Fruit fly (Drosophila melanogaster) whole organism, embryonic: Measurements from ENCODE around the gene CG15446.

ENCODE experiments used
- Ada2b ChIP-seq: fragments of 200-800 bp; sonication (Bioruptor generic); IDR thresholded peaks from 2 replicates; pipeline ENCODE4 v1.3.6; 2022; ENCODE audit warnings: missing biosample characterization, missing genetic modification characterization
- Antp ChIP-seq: fragments of 200-800 bp; sonication (Bioruptor generic); optimal IDR thresholded peaks from 3 replicates; lab custom pipeline; 2016; ENCODE audit warnings: missing biosample characterization, missing genetic modification characterization
- Atf3 ChIP-seq: fragments of 200-800 bp; sonication (Bioruptor generic); optimal IDR thresholded peaks from 3 replicates; lab custom pipeline; 2016; ENCODE audit warnings: missing biosample characterization, missing genetic modification characterization
- Blimp-1 ChIP-seq: fragments of 200-800 bp; sonication (Bioruptor generic); optimal IDR thresholded peaks from 3 replicates; lab custom pipeline; 2018; ENCODE audit warnings: missing biosample characterization, missing genetic modification characterization, mild to moderate bottlenecking, moderate library complexity, missing genetic modification reagents
- CG11085 ChIP-seq: fragments of 200-800 bp; sonication (Bioruptor generic); IDR thresholded peaks from 2 replicates; pipeline ENCODE4 v1.3.6; 2022; ENCODE audit warnings: missing biosample characterization, missing genetic modification characterization
- CG12942 ChIP-seq: fragments of 200-800 bp; sonication (Bioruptor generic); optimal IDR thresholded peaks from 3 replicates; lab custom pipeline; 2016; ENCODE audit warnings: missing biosample characterization, missing genetic modification characterization
- CG14441 ChIP-seq: fragments of 200-800 bp; sonication (Bioruptor generic); IDR thresholded peaks from 2 replicates; pipeline ENCODE4 v1.3.6; 2022; ENCODE audit warnings: missing biosample characterization, missing genetic modification characterization
- CG2120 ChIP-seq: fragments of 200-800 bp; sonication (Bioruptor generic); optimal IDR thresholded peaks from 3 replicates; lab custom pipeline; 2016; ENCODE audit warnings: missing biosample characterization, missing genetic modification characterization
- CG30431 ChIP-seq: fragments of 200-800 bp; sonication (Bioruptor generic); optimal IDR thresholded peaks from 2 replicates; lab custom pipeline; 2017; ENCODE audit warnings: missing biosample characterization, missing genetic modification characterization
- CG34224 ChIP-seq: fragments of 200-800 bp; sonication (Bioruptor generic); IDR thresholded peaks from 3 replicates; pipeline ENCODE4 v1.3.6; 2022; ENCODE audit warnings: missing biosample characterization, missing genetic modification characterization; ENCODE audit not compliant: partially characterized antibody
- CG4854 ChIP-seq: fragments of 200-800 bp; sonication (Bioruptor generic); optimal IDR thresholded peaks from 2 replicates; lab custom pipeline; 2016; ENCODE audit warnings: missing biosample characterization, missing genetic modification characterization, inconsistent platforms
- CG6272 ChIP-seq: fragments of 200-800 bp; sonication (Bioruptor generic); IDR thresholded peaks from 2 replicates; pipeline ENCODE4 v1.3.6; 2022; ENCODE audit warnings: missing biosample characterization, missing genetic modification characterization
- CG6689 ChIP-seq: fragments of 200-800 bp; sonication (Bioruptor generic); IDR thresholded peaks from 2 replicates; pipeline ENCODE4 v1.3.6; 2022; ENCODE audit warnings: missing biosample characterization, missing genetic modification characterization
- CG6854 ChIP-seq: fragments of 200-800 bp; sonication (Bioruptor generic); optimal IDR thresholded peaks from 3 replicates; lab custom pipeline; 2017; ENCODE audit warnings: missing biosample characterization, mild to moderate bottlenecking, missing genetic modification characterization
- CG7556 ChIP-seq: fragments of 200-800 bp; sonication (Bioruptor generic); optimal IDR thresholded peaks from 2 replicates; lab custom pipeline; 2017; ENCODE audit warnings: missing biosample characterization, mild to moderate bottlenecking, missing genetic modification characterization
- CG7839 ChIP-seq: fragments of 200-800 bp; sonication (Bioruptor generic); optimal IDR thresholded peaks from 3 replicates; lab custom pipeline; 2018; ENCODE audit warnings: missing biosample characterization, mild to moderate bottlenecking, missing genetic modification characterization, moderate library complexity
- CG8765 ChIP-seq: fragments of 200-800 bp; sonication (Bioruptor generic); IDR thresholded peaks from 2 replicates; pipeline ENCODE4 v1.3.6; 2022; ENCODE audit warnings: missing biosample characterization, missing genetic modification characterization
- D19A ChIP-seq: fragments of 200-800 bp; optimal IDR thresholded peaks from 3 replicates; lab custom pipeline; 2019; ENCODE audit warnings: missing biosample characterization, mild to moderate bottlenecking, missing genetic modification characterization, moderate library complexity
- Dad ChIP-seq: fragments of 200-800 bp; sonication (Bioruptor generic); optimal IDR thresholded peaks from 3 replicates; lab custom pipeline; 2016; ENCODE audit warnings: missing biosample characterization, missing genetic modification characterization
- Doc2 ChIP-seq: fragments of 200-800 bp; sonication (Bioruptor generic); IDR thresholded peaks from 2 replicates; pipeline ENCODE4 v1.3.6; 2022; ENCODE audit warnings: missing biosample characterization, missing genetic modification characterization
- Eip74EF ChIP-seq, 2 experiments: fragments of 200-800 bp in 1 of 2; fragments of >200 bp in 1 of 2; sonication (Bioruptor generic) in 1 of 2; optimal IDR thresholded peaks; 2 replicates each; lab custom pipeline; 2017 to 2019; ENCODE audit warnings: missing biosample characterization in 2 of 2, missing genetic modification characterization in 2 of 2, mild to moderate bottlenecking in 1 of 2, moderate library complexity in 1 of 2
- H15 ChIP-seq: fragments of 200-800 bp; sonication (Bioruptor generic); IDR thresholded peaks from 3 replicates; pipeline ENCODE4 v1.3.6; 2022; ENCODE audit warnings: missing biosample characterization, missing genetic modification characterization
- Hr78 ChIP-seq, 2 experiments: fragments of 200-800 bp in 1 of 2; fragments of >200 bp in 1 of 2; sonication (Bioruptor generic) in 1 of 2; optimal IDR thresholded peaks; 2 replicates each; lab custom pipeline; 2017 to 2019; ENCODE audit warnings: missing biosample characterization in 2 of 2, missing genetic modification characterization in 2 of 2, mild to moderate bottlenecking in 1 of 2, moderate library complexity in 1 of 2
- PHDP ChIP-seq: fragments of 200-800 bp; sonication (Bioruptor generic); optimal IDR thresholded peaks from 3 replicates; lab custom pipeline; 2018; ENCODE audit warnings: missing biosample characterization, mild to moderate bottlenecking, missing genetic modification characterization, moderate library complexity
- Pdp1 ChIP-seq, 2 experiments: fragments of 200-800 bp; sonication (Bioruptor generic); optimal IDR thresholded peaks; 3 replicates each; lab custom pipeline; 2016; ENCODE audit warnings: missing biosample characterization in 2 of 2, missing genetic modification characterization in 2 of 2, mild to moderate bottlenecking in 1 of 2, moderate library complexity in 1 of 2
- Rfx ChIP-seq: fragments of 200-800 bp; sonication (Bioruptor generic); IDR thresholded peaks from 2 replicates; pipeline ENCODE4 v1.3.6; 2022; ENCODE audit warnings: missing biosample characterization, missing genetic modification characterization
- Sry-δ ChIP-seq: fragments of 200-800 bp; sonication (Bioruptor generic); optimal IDR thresholded peaks from 2 replicates; lab custom pipeline; 2016; ENCODE audit warnings: missing biosample characterization, missing genetic modification characterization
- bbx ChIP-seq: fragments of 200-800 bp; sonication (Bioruptor generic); IDR thresholded peaks from 2 replicates; pipeline ENCODE4 v1.3.6; 2022; ENCODE audit warnings: missing biosample characterization, missing genetic modification characterization; ENCODE audit not compliant: partially characterized antibody
- bsh ChIP-seq, 2 experiments: fragments of 200-800 bp; sonication (Bioruptor generic); optimal IDR thresholded peaks; 2 replicates each; lab custom pipeline; 2017 to 2018; ENCODE audit warnings: mild to moderate bottlenecking in 2 of 2, missing biosample characterization in 2 of 2, missing genetic modification characterization in 2 of 2, moderate library complexity in 1 of 2
- corto ChIP-seq: fragments of 200-800 bp; sonication (Bioruptor generic); optimal IDR thresholded peaks from 2 replicates; lab custom pipeline; 2016; ENCODE audit warnings: missing biosample characterization, mild to moderate bottlenecking, missing genetic modification characterization, moderate library complexity
- da ChIP-seq: fragments of 200-800 bp; sonication (Bioruptor generic); optimal IDR thresholded peaks from 2 replicates; lab custom pipeline; 2016; ENCODE audit warnings: missing biosample characterization, missing genetic modification characterization
- dysf ChIP-seq: fragments of 200-800 bp; sonication (Bioruptor generic); IDR thresholded peaks from 3 replicates; pipeline ENCODE4 v1.3.6; 2022; ENCODE audit warnings: missing biosample characterization, missing genetic modification characterization
- gsb ChIP-seq: fragments of 200-800 bp; sonication (Bioruptor generic); IDR thresholded peaks from 2 replicates; pipeline ENCODE4 v1.3.6; 2022; ENCODE audit warnings: missing biosample characterization, missing genetic modification characterization
- ind ChIP-seq: fragments of 200-800 bp; sonication (Bioruptor generic); optimal IDR thresholded peaks from 3 replicates; lab custom pipeline; 2016; ENCODE audit warnings: missing biosample characterization, missing genetic modification characterization
- jigr1 ChIP-seq: fragments of 200-800 bp; sonication (Bioruptor generic); IDR thresholded peaks from 3 replicates; pipeline ENCODE4 v1.3.6; 2022; ENCODE audit warnings: missing biosample characterization, missing genetic modification characterization
- jumu ChIP-seq: fragments of 200-800 bp; sonication (Bioruptor generic); optimal IDR thresholded peaks from 3 replicates; lab custom pipeline; 2016; ENCODE audit warnings: missing biosample characterization, missing genetic modification characterization
- lmd ChIP-seq: fragments of 200-800 bp; sonication (Bioruptor generic); IDR thresholded peaks from 2 replicates; pipeline ENCODE4 v1.3.6; 2022; ENCODE audit warnings: missing biosample characterization, missing genetic modification characterization
- lola ChIP-seq, 3 experiments: fragments of >200 bp in 2 of 3; fragments of 200-800 bp in 1 of 3; sonication (Bioruptor generic) in 1 of 3; optimal IDR thresholded peaks; 2 replicates each; lab custom pipeline; 2017 to 2019; ENCODE audit warnings: missing biosample characterization in 3 of 3, missing genetic modification characterization in 3 of 3, mild to moderate bottlenecking in 1 of 3, moderate library complexity in 1 of 3
- luna ChIP-seq: fragments of 200-800 bp; sonication (Bioruptor generic); optimal IDR thresholded peaks from 2 replicates; lab custom pipeline; 2016; ENCODE audit warnings: missing biosample characterization, missing genetic modification characterization
- nom ChIP-seq: fragments of 200-800 bp; sonication (Bioruptor generic); optimal IDR thresholded peaks from 2 replicates; lab custom pipeline; 2017; ENCODE audit warnings: missing biosample characterization, missing genetic modification characterization, mild to moderate bottlenecking, moderate library complexity, missing genetic modification reagents
- onecut ChIP-seq: fragments of 200-800 bp; sonication (Bioruptor generic); IDR thresholded peaks from 2 replicates; pipeline ENCODE4 v1.3.6; 2022; ENCODE audit warnings: missing biosample characterization, missing genetic modification characterization
- sna ChIP-seq: fragments of 200-800 bp; sonication (Bioruptor generic); IDR thresholded peaks from 2 replicates; pipeline ENCODE4 v1.3.6; 2022; ENCODE audit warnings: missing biosample characterization, missing genetic modification characterization; ENCODE audit not compliant: partially characterized antibody
- sug ChIP-seq: fragments of 200-800 bp; optimal IDR thresholded peaks from 2 replicates; lab custom pipeline; 2019; ENCODE audit warnings: missing biosample characterization, mild to moderate bottlenecking, missing genetic modification characterization, moderate library complexity
- tin ChIP-seq: fragments of 200-800 bp; sonication (Bioruptor generic); optimal IDR thresholded peaks from 3 replicates; lab custom pipeline; 2016; ENCODE audit warnings: missing biosample characterization, missing genetic modification characterization
- tio ChIP-seq: fragments of 200-800 bp; sonication (Bioruptor generic); optimal IDR thresholded peaks from 2 replicates; lab custom pipeline; 2017; ENCODE audit warnings: missing biosample characterization, missing genetic modification characterization, inconsistent platforms
- tx ChIP-seq: fragments of 200-800 bp; sonication (Bioruptor generic); optimal IDR thresholded peaks from 2 replicates; lab custom pipeline; 2016; ENCODE audit warnings: missing biosample characterization, missing genetic modification characterization
- unpg ChIP-seq: fragments of 200-800 bp; sonication (Bioruptor generic); optimal IDR thresholded peaks from 3 replicates; lab custom pipeline; 2018; ENCODE audit warnings: missing biosample characterization, mild to moderate bottlenecking, missing genetic modification characterization, moderate library complexity
- vfl ChIP-seq: fragments of 200-800 bp; sonication (Bioruptor generic); optimal IDR thresholded peaks from 2 replicates; lab custom pipeline; 2016; ENCODE audit warnings: missing biosample characterization, missing genetic modification characterization
- vnd ChIP-seq: fragments of 200-800 bp; sonication (Bioruptor generic); IDR thresholded peaks from 3 replicates; pipeline ENCODE4 v1.3.6; 2022; ENCODE audit warnings: missing biosample characterization, missing genetic modification characterization; ENCODE audit not compliant: partially characterized antibody
- wor ChIP-seq: fragments of 200-800 bp; sonication (Bioruptor generic); IDR thresholded peaks from 2 replicates; pipeline ENCODE4 v1.3.6; 2022; ENCODE audit warnings: missing biosample characterization, missing genetic modification characterization
- zfh1 ChIP-seq: fragments of 200-800 bp; sonication (Bioruptor generic); IDR thresholded peaks from 3 replicates; pipeline ENCODE4 v1.3.6; 2022; ENCODE audit warnings: missing biosample characterization, missing genetic modification characterization

CG15446 gene

dm6 chrX:21072953-21073352 lies 29.1 kb downstream of the CG15446 start (continued):
- TF ChIP-seq CG7839, result peak; percentile 34
- TF ChIP-seq D19A (tag; lab: Kevin White, UChicago), result peak; percentile 11
- TF ChIP-seq jigr1 (GFP tag; lab: Robert Waterston, UW), result no peak
- TF ChIP-seq PHDP, result peak; percentile 3
- TF ChIP-seq onecut, result no peak
- TF ChIP-seq Dad (GFP tag; lab: Kevin White, UChicago), result no peak
- TF ChIP-seq CG2120 (GFP tag; lab: Kevin White, UChicago), result peak; percentile 16
- TF ChIP-seq CG30431 (GFP tag; lab: Kevin White, UChicago), result no peak
- TF ChIP-seq tio (GFP tag; lab: Kevin White, UChicago), result peak; percentile 13
- no peak for TF ChIP-seq Doc2 (GFP tag; lab: Robert Waterston, UW)
- TF ChIP-seq gsb (GFP tag; lab: Robert Waterston, UW), result no peak
- TF ChIP-seq nom (GFP tag; lab: Kevin White, UChicago), result peak; percentile 87
- peak; percentile 9 for TF ChIP-seq Blimp-1 (GFP tag; lab: Kevin White, UChicago)
- no peak for TF ChIP-seq bbx (GFP tag; lab: Robert Waterston, UW)
- no peak for TF ChIP-seq CG4854 (GFP tag; lab: Kevin White, UChicago)
- no peak for TF ChIP-seq Eip74EF (GFP tag; optimal IDR thresholded peaks at IDR 0.05; lab: Kevin White, UChicago)
- no peak for TF ChIP-seq vfl (GFP tag; lab: Kevin White, UChicago)
- peak; percentile 3 to 86 for TF ChIP-seq bsh (GFP tag; optimal IDR thresholded peaks at IDR 0.05; lab: Kevin White, UChicago)
- no peak for TF ChIP-seq Pdp1 (GFP tag; optimal IDR thresholded peaks at IDR 0.05; lab: Kevin White, UChicago)
- TF ChIP-seq sug (tag; lab: Kevin White, UChicago), result no peak
- TF ChIP-seq CG11085, result no peak
- TF ChIP-seq luna (GFP tag; lab: Kevin White, UChicago), result no peak
- TF ChIP-seq unpg (GFP tag; lab: Kevin White, UChicago), result peak; percentile 3
- no peak for TF ChIP-seq Rfx (GFP tag; lab: Robert Waterston, UW)
- no peak for TF ChIP-seq lola (GFP tag; optimal IDR thresholded peaks at IDR 0.05; lab: Kevin White, UChicago)
- no peak for TF ChIP-seq CG6689 (GFP tag; lab: Robert Waterston, UW)
- no peak for TF ChIP-seq CG6272 (GFP tag; lab: Robert Waterston, UW)
- no peak for TF ChIP-seq tx (GFP tag; lab: Kevin White, UChicago)
- TF ChIP-seq CG34224, result no peak
- no peak for TF ChIP-seq CG12942
- no peak for TF ChIP-seq Sry-δ (GFP tag; lab: Kevin White, UChicago)
- no peak for TF ChIP-seq zfh1
- no peak for TF ChIP-seq da (GFP tag; lab: Kevin White, UChicago)
- TF ChIP-seq Ada2b (GFP tag; lab: Robert Waterston, UW), result peak; percentile 8; the same call in 1 of the 2 replicates
- TF ChIP-seq CG14441 (GFP tag; lab: Robert Waterston, UW), result no peak
- no peak for TF ChIP-seq wor (GFP tag; lab: Robert Waterston, UW)
- TF ChIP-seq ind, result peak; percentile 28
- TF ChIP-seq Atf3 (GFP tag; lab: Kevin White, UChicago), result no peak
- no peak for TF ChIP-seq vnd
- no peak for TF ChIP-seq CG7556 (GFP tag; lab: Kevin White, UChicago)
- TF ChIP-seq CG8765 (GFP tag; lab: Robert Waterston, UW), result no peak
- no peak for TF ChIP-seq Antp (GFP tag; lab: Kevin White, UChicago)
- TF ChIP-seq tin (GFP tag; lab: Kevin White, UChicago), result peak; percentile 35
- 0 out of 2 replicates have a peak, but pooled peaks have one; percentile 23 for TF ChIP-seq lmd (GFP tag; lab: Robert Waterston, UW)
- TF ChIP-seq dysf (GFP tag; lab: Robert Waterston, UW), result peak; percentile 14; the same call in 1 of the 3 replicates
- no peak for TF ChIP-seq jumu (GFP tag; lab: Kevin White, UChicago)
- no peak for TF ChIP-seq H15 (GFP tag; lab: Robert Waterston, UW)
- no peak for TF ChIP-seq Hr78 (GFP tag; optimal IDR thresholded peaks at IDR 0.05; lab: Kevin White, UChicago)
- TF ChIP-seq CG6854 (GFP tag; lab: Kevin White, UChicago), result no peak
- TF ChIP-seq sna (GFP tag; lab: Robert Waterston, UW), result no peak
- TF ChIP-seq corto, result peak; percentile 80
